Worm (Caenorhabditis elegans) whole organism, L4 larva: ENCODE data around the gene srz-64.
"Not testable (repeated sequence)": the region's sequence is repeated elsewhere in the genome, so short reads cannot be mapped to it uniquely, and the experiment has no call there.

Source experiments
- egl-27 ChIP-seq: sonication (generic microtip); optimal IDR thresholded peaks from 3 replicates; lab custom pipeline; 2017; ENCODE audit warnings: missing biosample characterization, missing genetic modification reagents, missing genetic modification characterization
- fos-1 ChIP-seq: fragments of 150-350 bp; optimal IDR thresholded peaks from 2 replicates; lab custom pipeline; 2014; ENCODE audit warnings: missing biosample characterization, missing genetic modification characterization
- lin-29 ChIP-seq: fragments of 200-800 bp; sonication (Bioruptor generic); IDR thresholded peaks from 2 replicates; pipeline ENCODE4 v1.3.6; 2022; ENCODE audit warnings: missing genetic modification reagents, missing genetic modification characterization, missing compliant biosample characterization
- nhr-25 ChIP-seq: sonication (generic microtip); optimal IDR thresholded peaks from 2 replicates; lab custom pipeline; 2017; ENCODE audit warnings: missing genetic modification characterization, mild to moderate bottlenecking, missing compliant biosample characterization, antibody characterized with exemption, moderate library complexity, borderline replicate concordance; ENCODE audit not compliant: insufficient read depth
- pha-4 ChIP-seq, 2 experiments: fragments of 150-350 bp in 1 of 2; fragments of 200-800 bp in 1 of 2; sonication (Bioruptor generic) in 1 of 2; IDR thresholded peaks in 1 of 2; optimal IDR thresholded peaks in 1 of 2; 2 replicates each; pipeline versions ENCODE4 v1.3.6 to Lab custom; 2014 to 2022; ENCODE audit warnings: missing genetic modification characterization in 2 of 2, missing genetic modification reagents in 2 of 2, missing biosample characterization in 1 of 2, missing compliant biosample characterization in 1 of 2
- zag-1 ChIP-seq: fragments of 150-350 bp; optimal IDR thresholded peaks from 2 replicates; lab custom pipeline; 2014; ENCODE audit warnings: missing biosample characterization, missing genetic modification characterization
- zfp-3 ChIP-seq: fragments of 200-800 bp; sonication (Bioruptor generic); conservative IDR thresholded peaks from 2 replicates; pipeline ENCODE4 v1.3.6; 2022; ENCODE audit warnings: missing genetic modification reagents, missing genetic modification characterization, missing compliant biosample characterization
- ztf-11 ChIP-seq: fragments of 150-350 bp; optimal IDR thresholded peaks from 2 replicates; lab custom pipeline; 2014; ENCODE audit warnings: missing biosample characterization, missing genetic modification characterization

- not testable (repeated sequence) for TF ChIP-seq lin-29 (GFP tag; lab: Robert Waterston, UW); fos-1; egl-27 (tag; lab: Kevin White, UChicago); nhr-25; zfp-3; zag-1 (tag; lab: Kevin White, UChicago); pha-4 (GFP tag; IDR thresholded peaks at IDR 0.05; lab: Robert Waterston, UW); pha-4 (tag; optimal IDR thresholded peaks at IDR 0.05; lab: Kevin White, UChicago); ztf-11 (tag; lab: Kevin White, UChicago)
Measured at ce11 chrII:1278350-1278749, 14.7 kb downstream of the srz-64 start, which contains the start of gene srz-63.
